Worm (Caenorhabditis elegans) whole organism, L4/young adult: Measurements from ENCODE around the gene F35G12.7.

Source experiments
- W03F9.2 ChIP-seq: fragments of 150-350 bp; optimal IDR thresholded peaks from 2 replicates; lab custom pipeline; 2014; ENCODE audit warnings: missing biosample characterization, missing genetic modification characterization
- dao-5 ChIP-seq: sonication (generic microtip); optimal IDR thresholded peaks from 2 replicates; lab custom pipeline; 2016; ENCODE audit warnings: missing genotype, missing genetic modification characterization, moderate library complexity, missing compliant biosample characterization

ce11 chrIII:4595771-4596227 is 8.7 kb upstream of the F35G12.7 start, which contains the start of gene asb-1:
- TF ChIP-seq W03F9.2 = no peak
- TF ChIP-seq dao-5 = no peak
